Fruit fly (Drosophila melanogaster) whole organism, pupa: Measurements from ENCODE around the gene CG5412.

Experiments used
- CG10348 ChIP-seq: fragments of 200-800 bp; sonication (Bioruptor generic); IDR thresholded peaks from 2 replicates; pipeline ENCODE4 v1.3.6; 2022; ENCODE audit warnings: missing biosample characterization, missing genetic modification characterization
- CG13204 ChIP-seq: fragments of 200-800 bp; sonication (Bioruptor generic); optimal IDR thresholded peaks from 2 replicates; lab custom pipeline; 2018; ENCODE audit warnings: missing biosample characterization, mild to moderate bottlenecking, missing genetic modification characterization, moderate library complexity
- CG17806 ChIP-seq: fragments of 200-800 bp; sonication (Bioruptor generic); optimal IDR thresholded peaks from 2 replicates; lab custom pipeline; 2018; ENCODE audit warnings: missing biosample characterization, mild to moderate bottlenecking, missing genetic modification characterization, moderate library complexity
- CG32121 ChIP-seq: fragments of 200-800 bp; sonication (Bioruptor generic); IDR thresholded peaks from 2 replicates; pipeline ENCODE4 v1.3.6; 2022; ENCODE audit warnings: missing biosample characterization, missing genetic modification characterization
- CG4496 ChIP-seq: fragments of 200-800 bp; sonication (Bioruptor generic); IDR thresholded peaks from 3 replicates; pipeline ENCODE4 v1.3.6; 2022; ENCODE audit warnings: missing biosample characterization, missing genetic modification characterization
- CG8159 ChIP-seq: fragments of 200-800 bp; sonication (Bioruptor generic); optimal IDR thresholded peaks from 3 replicates; lab custom pipeline; 2018; ENCODE audit warnings: missing biosample characterization, mild to moderate bottlenecking, missing genetic modification characterization, moderate library complexity
- CG8301 ChIP-seq: fragments of 200-800 bp; sonication (Bioruptor generic); optimal IDR thresholded peaks from 2 replicates; lab custom pipeline; 2018; ENCODE audit warnings: missing biosample characterization, mild to moderate bottlenecking, missing genetic modification characterization
- CG9948 ChIP-seq: fragments of 200-800 bp; sonication (Bioruptor generic); optimal IDR thresholded peaks from 2 replicates; lab custom pipeline; 2018; ENCODE audit warnings: missing biosample characterization, mild to moderate bottlenecking, missing genetic modification characterization, moderate library complexity
- D1 ChIP-seq: fragments of 200-800 bp; sonication (Bioruptor generic); optimal IDR thresholded peaks from 2 replicates; lab custom pipeline; 2018; ENCODE audit warnings: missing biosample characterization, mild to moderate bottlenecking, missing genetic modification characterization, moderate library complexity
- EcR ChIP-seq: fragments of 200-800 bp; sonication (Bioruptor generic); optimal IDR thresholded peaks from 3 replicates; lab custom pipeline; 2019; ENCODE audit warnings: missing biosample characterization, missing genetic modification characterization, mild to moderate bottlenecking, moderate library complexity, missing genetic modification reagents

DNA sequence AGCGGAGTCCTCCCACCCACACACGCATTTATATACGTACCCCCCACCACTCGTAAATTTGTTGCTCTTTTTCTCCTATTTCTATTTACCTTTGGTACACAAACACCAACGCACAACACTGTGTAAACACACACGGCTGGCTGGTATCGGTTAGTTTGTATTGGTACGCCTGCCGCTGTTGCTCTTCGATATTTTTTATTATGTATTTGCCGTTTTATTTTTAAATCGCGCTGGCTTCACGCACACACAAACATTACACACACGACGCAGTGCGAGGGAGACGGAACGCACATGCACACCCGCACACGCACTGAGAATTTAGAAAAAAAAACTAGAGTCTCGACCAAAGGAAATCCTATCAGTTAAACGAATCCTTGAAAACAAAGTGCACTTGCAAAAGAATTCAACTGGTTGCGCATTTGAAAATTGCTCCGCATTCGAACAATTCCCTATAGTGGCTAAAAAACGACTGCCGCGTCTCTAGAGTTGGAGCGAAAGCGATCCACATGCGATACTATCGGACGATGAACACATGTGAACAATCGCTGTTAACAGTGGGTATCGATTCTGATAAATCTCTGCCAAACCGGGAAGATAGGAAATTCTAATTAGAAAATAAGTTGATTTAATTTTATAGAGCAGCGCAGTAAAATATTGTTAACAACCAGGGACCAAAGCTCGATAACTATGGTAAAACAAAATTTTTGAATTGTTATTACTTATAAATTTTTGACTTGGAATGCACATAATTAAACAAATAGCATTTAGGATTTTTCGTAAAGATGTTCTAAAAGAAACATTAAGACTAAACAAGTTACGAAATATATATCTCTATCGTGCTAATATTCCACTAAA lies 26.0 kb upstream of the CG5412 start:
- TF ChIP-seq CG9948 (tag; lab: Kevin White, UChicago) (no peak), CG17806 (tag; lab: Kevin White, UChicago) (peak; percentile 6), CG8159 (tag; lab: Kevin White, UChicago) (no peak), CG10348 (no peak), EcR (no peak), CG13204 (GFP tag; lab: Kevin White, UChicago) (peak; percentile 60), D1 (no peak), CG8301 (tag; lab: Kevin White, UChicago) (peak; percentile 33), CG4496 (GFP tag; lab: Robert Waterston, UW) (peak; percentile 73; the same call in 2 of the 3 replicates), CG32121 (GFP tag; lab: Robert Waterston, UW) (peak; percentile 72)
